Fruit fly (Drosophila melanogaster) whole organism, embryonic: ENCODE measurements around the gene CG14341.
A peak's percentile ranks its signal among the peaks of the same experiment; 100 is the strongest.

Source experiments
- ATbp ChIP-seq: fragments of 200-800 bp; sonication (Bioruptor generic); optimal IDR thresholded peaks from 2 replicates; lab custom pipeline; 2017; ENCODE audit warnings: missing biosample characterization, mild to moderate bottlenecking, missing genetic modification characterization, missing genetic modification reagents
- Asciz ChIP-seq: fragments of 200-800 bp; sonication (Bioruptor generic); optimal IDR thresholded peaks from 2 replicates; lab custom pipeline; 2017; ENCODE audit warnings: missing biosample characterization, mild to moderate bottlenecking, missing genetic modification characterization, missing genetic modification reagents
- Atf-2 ChIP-seq: fragments of 200-800 bp; sonication (Bioruptor generic); optimal IDR thresholded peaks from 2 replicates; lab custom pipeline; 2016; ENCODE audit warnings: missing biosample characterization, missing genetic modification characterization
- Blimp-1 ChIP-seq: fragments of 200-800 bp; sonication (Bioruptor generic); optimal IDR thresholded peaks from 3 replicates; lab custom pipeline; 2018; ENCODE audit warnings: missing biosample characterization, missing genetic modification characterization, mild to moderate bottlenecking, moderate library complexity, missing genetic modification reagents
- C15 ChIP-seq: fragments of 200-800 bp; sonication (Bioruptor generic); IDR thresholded peaks from 3 replicates; pipeline ENCODE4 v1.3.6; 2022; ENCODE audit warnings: missing biosample characterization, missing genetic modification characterization
- CG10147 ChIP-seq: fragments of 200-800 bp; sonication (Bioruptor generic); optimal IDR thresholded peaks from 2 replicates; lab custom pipeline; 2019; ENCODE audit warnings: missing biosample characterization, mild to moderate bottlenecking, missing genetic modification characterization, moderate library complexity
- CG11504 ChIP-seq: fragments of 200-800 bp; sonication (Bioruptor generic); optimal IDR thresholded peaks from 3 replicates; lab custom pipeline; 2019; ENCODE audit warnings: missing biosample characterization, mild to moderate bottlenecking, missing genetic modification characterization, moderate library complexity
- CG12071 ChIP-seq: fragments of 200-800 bp; sonication (Bioruptor generic); optimal IDR thresholded peaks from 3 replicates; lab custom pipeline; 2018; ENCODE audit warnings: missing biosample characterization, mild to moderate bottlenecking, missing genetic modification characterization
- CG12391 ChIP-seq: fragments of 200-800 bp; sonication (Bioruptor generic); optimal IDR thresholded peaks from 3 replicates; lab custom pipeline; 2018; ENCODE audit warnings: missing biosample characterization, mild to moderate bottlenecking, missing genetic modification characterization, moderate library complexity
- CG13424 ChIP-seq: fragments of 200-800 bp; sonication (Bioruptor generic); optimal IDR thresholded peaks from 2 replicates; lab custom pipeline; 2019; ENCODE audit warnings: missing biosample characterization, mild to moderate bottlenecking, missing genetic modification characterization, moderate library complexity
- CG1603 ChIP-seq: fragments of 200-800 bp; sonication (Bioruptor generic); optimal IDR thresholded peaks from 2 replicates; lab custom pipeline; 2019; ENCODE audit warnings: missing biosample characterization, mild to moderate bottlenecking, missing genetic modification characterization, moderate library complexity
- CG17359 ChIP-seq: fragments of 200-800 bp; sonication (Bioruptor generic); optimal IDR thresholded peaks from 3 replicates; lab custom pipeline; 2018; ENCODE audit warnings: missing biosample characterization, mild to moderate bottlenecking, missing genetic modification characterization, moderate library complexity
- CG18599 ChIP-seq: fragments of 200-800 bp; sonication (Bioruptor generic); optimal IDR thresholded peaks from 3 replicates; lab custom pipeline; 2017; ENCODE audit warnings: missing biosample characterization, missing genetic modification characterization, mild to moderate bottlenecking, moderate library complexity, missing genetic modification reagents
- CG2120 ChIP-seq: fragments of 200-800 bp; sonication (Bioruptor generic); optimal IDR thresholded peaks from 3 replicates; lab custom pipeline; 2016; ENCODE audit warnings: missing biosample characterization, missing genetic modification characterization
- CG2712 ChIP-seq: fragments of 200-800 bp; optimal IDR thresholded peaks from 3 replicates; lab custom pipeline; 2019; ENCODE audit warnings: missing biosample characterization, mild to moderate bottlenecking, missing genetic modification characterization, moderate library complexity
- CG30020 ChIP-seq: fragments of 200-800 bp; optimal IDR thresholded peaks from 2 replicates; lab custom pipeline; 2019; ENCODE audit warnings: missing biosample characterization, mild to moderate bottlenecking, missing genetic modification characterization, moderate library complexity
- CG30403 ChIP-seq: fragments of 200-800 bp; sonication (Bioruptor generic); optimal IDR thresholded peaks from 3 replicates; lab custom pipeline; 2016; ENCODE audit warnings: missing biosample characterization, missing genetic modification characterization
- CG31441 ChIP-seq: fragments of 200-800 bp; sonication (Bioruptor generic); IDR thresholded peaks from 2 replicates; pipeline ENCODE4 v1.3.6; 2022; ENCODE audit warnings: missing biosample characterization, missing genetic modification characterization
- CG3726 ChIP-seq: fragments of 200-800 bp; sonication (Bioruptor generic); IDR thresholded peaks from 3 replicates; pipeline ENCODE4, ENCODE4 v1.3.6; 2022; ENCODE audit warnings: missing biosample characterization, missing genetic modification characterization
- CG6689 ChIP-seq: fragments of 200-800 bp; sonication (Bioruptor generic); IDR thresholded peaks from 2 replicates; pipeline ENCODE4 v1.3.6; 2022; ENCODE audit warnings: missing biosample characterization, missing genetic modification characterization
- CG8388 ChIP-seq: fragments of 200-800 bp; sonication (Bioruptor generic); optimal IDR thresholded peaks from 2 replicates; lab custom pipeline; 2019; ENCODE audit warnings: missing biosample characterization, mild to moderate bottlenecking, missing genetic modification characterization, moderate library complexity
- CHES-1-like ChIP-seq: fragments of 200-800 bp; sonication (Bioruptor generic); optimal IDR thresholded peaks from 2 replicates; lab custom pipeline; 2016; ENCODE audit warnings: missing biosample characterization, missing genetic modification characterization
- Ets65A ChIP-seq: fragments of 200-800 bp; sonication (Bioruptor generic); peaks from one replicate; lab custom pipeline; 2016; ENCODE audit warnings: missing biosample characterization, missing genetic modification characterization
- H2.0 ChIP-seq: fragments of 200-800 bp; sonication (Bioruptor generic); IDR thresholded peaks from 2 replicates; pipeline ENCODE4 v1.3.6; 2022; ENCODE audit warnings: missing biosample characterization, missing genetic modification characterization
- Hr3 ChIP-seq: fragments of 200-800 bp; sonication (Bioruptor generic); optimal IDR thresholded peaks from 3 replicates; lab custom pipeline; 2016; ENCODE audit warnings: missing biosample characterization, missing genetic modification characterization
- Med ChIP-seq: fragments of 200-800 bp; sonication (Bioruptor generic); peaks from one replicate; lab custom pipeline; 2016; ENCODE audit warnings: missing biosample characterization, missing genetic modification characterization, mild to moderate bottlenecking, inconsistent platforms, moderate library complexity
- Mes4 ChIP-seq: fragments of 200-800 bp; sonication (Bioruptor generic); optimal IDR thresholded peaks from 2 replicates; lab custom pipeline; 2016; ENCODE audit warnings: missing biosample characterization, missing genetic modification characterization
- Ravus ChIP-seq: fragments of 200-800 bp; sonication (Bioruptor generic); IDR thresholded peaks from 2 replicates; pipeline ENCODE4 v1.3.6; 2022; ENCODE audit warnings: missing biosample characterization, missing genetic modification characterization
- Rfx ChIP-seq: fragments of 200-800 bp; sonication (Bioruptor generic); IDR thresholded peaks from 2 replicates; pipeline ENCODE4 v1.3.6; 2022; ENCODE audit warnings: missing biosample characterization, missing genetic modification characterization
- ara ChIP-seq: fragments of 200-800 bp; sonication (Bioruptor generic); IDR thresholded peaks from 2 replicates; pipeline ENCODE4 v1.3.6; 2022; ENCODE audit warnings: missing biosample characterization, missing genetic modification characterization
- bsh ChIP-seq, 2 experiments: fragments of 200-800 bp; sonication (Bioruptor generic); optimal IDR thresholded peaks; 2 replicates each; lab custom pipeline; 2017 to 2018; ENCODE audit warnings: mild to moderate bottlenecking in 2 of 2, missing biosample characterization in 2 of 2, missing genetic modification characterization in 2 of 2, moderate library complexity in 1 of 2
- ci ChIP-seq: fragments of 200-800 bp; sonication (Bioruptor generic); IDR thresholded peaks from 3 replicates; pipeline ENCODE4 v1.3.6; 2022; ENCODE audit warnings: missing biosample characterization, missing genetic modification characterization
- croc ChIP-seq: fragments of 200-800 bp; sonication (Bioruptor generic); conservative IDR thresholded peaks from 3 replicates; pipeline ENCODE4 v1.3.6; 2022; ENCODE audit warnings: missing biosample characterization, missing genetic modification characterization
- crol ChIP-seq: fragments of 200-800 bp; sonication (Bioruptor generic); IDR thresholded peaks from 2 replicates; pipeline ENCODE4 v1.3.6; 2022; ENCODE audit warnings: missing biosample characterization, missing genetic modification characterization
- fd102C ChIP-seq: fragments of 200-800 bp; sonication (Bioruptor generic); optimal IDR thresholded peaks from 2 replicates; lab custom pipeline; 2018; ENCODE audit warnings: missing biosample characterization, mild to moderate bottlenecking, missing genetic modification characterization, moderate library complexity
- gem ChIP-seq: fragments of 200-800 bp; sonication (Bioruptor generic); optimal IDR thresholded peaks from 2 replicates; lab custom pipeline; 2019; ENCODE audit warnings: missing biosample characterization, mild to moderate bottlenecking, missing genetic modification characterization, moderate library complexity
- grau ChIP-seq: fragments of 200-800 bp; optimal IDR thresholded peaks from 3 replicates; lab custom pipeline; 2019; ENCODE audit warnings: missing biosample characterization, mild to moderate bottlenecking, missing genetic modification characterization, moderate library complexity
- ind ChIP-seq: fragments of 200-800 bp; sonication (Bioruptor generic); optimal IDR thresholded peaks from 3 replicates; lab custom pipeline; 2016; ENCODE audit warnings: missing biosample characterization, missing genetic modification characterization
- ken ChIP-seq: fragments of 200-800 bp; sonication (Bioruptor generic); IDR thresholded peaks from 3 replicates; pipeline ENCODE4 v1.3.6; 2022; ENCODE audit warnings: missing biosample characterization, missing genetic modification characterization
- lab ChIP-seq: fragments of 200-800 bp; sonication (Bioruptor generic); optimal IDR thresholded peaks from 3 replicates; lab custom pipeline; 2017; ENCODE audit warnings: missing biosample characterization, missing genetic modification characterization, mild to moderate bottlenecking, moderate library complexity, missing genetic modification reagents
- lola ChIP-seq, 3 experiments: fragments of >200 bp in 2 of 3; fragments of 200-800 bp in 1 of 3; sonication (Bioruptor generic) in 1 of 3; optimal IDR thresholded peaks; 2 replicates each; lab custom pipeline; 2017 to 2019; ENCODE audit warnings: missing biosample characterization in 3 of 3, missing genetic modification characterization in 3 of 3, mild to moderate bottlenecking in 1 of 3, moderate library complexity in 1 of 3
- pb ChIP-seq: fragments of 200-800 bp; sonication (Bioruptor generic); optimal IDR thresholded peaks from 3 replicates; lab custom pipeline; 2016; ENCODE audit warnings: missing biosample characterization, missing genetic modification characterization
- peb ChIP-seq: fragments of 200-800 bp; sonication (Bioruptor generic); IDR thresholded peaks from 2 replicates; pipeline ENCODE4 v1.3.6; 2022; ENCODE audit warnings: missing biosample characterization, missing genetic modification characterization
- phol ChIP-seq: fragments of 200-800 bp; sonication (Bioruptor generic); optimal IDR thresholded peaks from 3 replicates; lab custom pipeline; 2018; ENCODE audit warnings: missing biosample characterization, mild to moderate bottlenecking, missing genetic modification characterization, moderate library complexity
- prd ChIP-seq, 3 experiments: fragments of >200 bp in 2 of 3; fragments of 200-800 bp in 1 of 3; sonication (Bioruptor generic) in 1 of 3; optimal IDR thresholded peaks in 2 of 3; IDR thresholded peaks in 1 of 3; 2 replicates in 2 of 3; 3 replicates in 1 of 3; pipeline versions ENCODE4 v1.3.6 to Lab custom; 2017 to 2022; ENCODE audit warnings: missing biosample characterization in 1 of 3, missing genetic modification characterization in 1 of 3
- pzg ChIP-seq: fragments of 200-800 bp; sonication (Bioruptor generic); optimal IDR thresholded peaks from 3 replicates; lab custom pipeline; 2018; ENCODE audit warnings: missing biosample characterization, mild to moderate bottlenecking, missing genetic modification characterization, moderate library complexity
- salm ChIP-seq: fragments of 200-800 bp; sonication (Bioruptor generic); optimal IDR thresholded peaks from 2 replicates; lab custom pipeline; 2018; ENCODE audit warnings: missing biosample characterization, mild to moderate bottlenecking, missing genetic modification characterization
- shn ChIP-seq: fragments of 200-800 bp; sonication (Bioruptor generic); optimal IDR thresholded peaks from 3 replicates; lab custom pipeline; 2016; ENCODE audit warnings: missing biosample characterization, missing genetic modification characterization
- trh ChIP-seq: fragments of 200-800 bp; sonication (Bioruptor generic); optimal IDR thresholded peaks from 2 replicates; lab custom pipeline; 2016; ENCODE audit warnings: missing biosample characterization, missing genetic modification characterization

Gene CG14341

dm6 chr2L:1213587-1213986, 47.3 kb downstream of the CG14341 start (continued):
- TF ChIP-seq C15 (GFP tag; lab: Robert Waterston, UW): 0 out of 3 replicates have a peak, but pooled peaks have one; percentile 12
- no peak for TF ChIP-seq prd (optimal IDR thresholded peaks at IDR 0.05; lab: Kevin White, UChicago)
- TF ChIP-seq prd (GFP tag; IDR thresholded peaks at IDR 0.05; lab: Robert Waterston, UW): 0 out of 3 replicates have a peak, but pooled peaks have one; percentile 38
- TF ChIP-seq CG12391 (tag; lab: Kevin White, UChicago): no peak
- peak; percentile 30 for TF ChIP-seq Blimp-1
- peak; percentile 30 for TF ChIP-seq CG2712
- TF ChIP-seq Rfx (GFP tag; lab: Robert Waterston, UW): no peak
- TF ChIP-seq CG13424 (tag; lab: Kevin White, UChicago): peak; percentile 24
- TF ChIP-seq ara (GFP tag; lab: Robert Waterston, UW): peak; percentile 30; the same call in 1 of the 2 replicates
- peak; percentile 16 for TF ChIP-seq grau (tag; lab: Kevin White, UChicago)
- peak; percentile 28; the same call in 1 of the 2 replicates for TF ChIP-seq CG6689 (GFP tag; lab: Robert Waterston, UW)
- TF ChIP-seq crol: no peak
- TF ChIP-seq CHES-1-like (GFP tag; lab: Kevin White, UChicago): no peak
- TF ChIP-seq CG18599 (GFP tag; lab: Kevin White, UChicago): peak; percentile 33
- no peak for TF ChIP-seq salm
- peak; percentile 6 for TF ChIP-seq Atf-2 (GFP tag; lab: Kevin White, UChicago)
- TF ChIP-seq CG30020: no peak
- no peak for TF ChIP-seq CG3726
- TF ChIP-seq CG11504 (tag; lab: Kevin White, UChicago): peak; percentile 55
- no peak for TF ChIP-seq lola (GFP tag; optimal IDR thresholded peaks at IDR 0.05; lab: Kevin White, UChicago)
- no peak for TF ChIP-seq shn (GFP tag; lab: Kevin White, UChicago)
- TF ChIP-seq croc (GFP tag; lab: Robert Waterston, UW): no peak
- TF ChIP-seq ken (GFP tag; lab: Robert Waterston, UW): peak; percentile 30; the same call in 1 of the 3 replicates
- TF ChIP-seq CG10147: no peak
- TF ChIP-seq lab (GFP tag; lab: Kevin White, UChicago): peak; percentile 2
- TF ChIP-seq pzg (GFP tag; lab: Kevin White, UChicago): no peak
- TF ChIP-seq ci (GFP tag; lab: Robert Waterston, UW): 0 out of 3 replicates have a peak, but pooled peaks have one; percentile 45
- TF ChIP-seq Ravus (GFP tag; lab: Robert Waterston, UW): no peak
- no peak for TF ChIP-seq trh (GFP tag; lab: Kevin White, UChicago)
- no peak for TF ChIP-seq Mes4 (GFP tag; lab: Kevin White, UChicago)
- TF ChIP-seq fd102C (GFP tag; lab: Kevin White, UChicago): no peak
- peak; percentile 84 for TF ChIP-seq Ets65A (GFP tag; lab: Kevin White, UChicago)
- TF ChIP-seq CG2120 (GFP tag; lab: Kevin White, UChicago): no peak
- TF ChIP-seq Hr3 (GFP tag; lab: Kevin White, UChicago): peak; percentile 5
- peak; percentile 48 for TF ChIP-seq gem (tag; lab: Kevin White, UChicago)
- peak; percentile 7 for TF ChIP-seq CG8388
- peak; percentile 38 for TF ChIP-seq CG17359
- no peak for TF ChIP-seq CG31441 (GFP tag; lab: Robert Waterston, UW)
- TF ChIP-seq Asciz (GFP tag; lab: Kevin White, UChicago): peak; percentile 5
- peak; percentile 43 for TF ChIP-seq CG1603
- no peak for TF ChIP-seq pb (GFP tag; lab: Kevin White, UChicago)
- 0 out of 2 replicates have a peak, but pooled peaks have one; percentile 17 for TF ChIP-seq H2.0 (GFP tag; lab: Robert Waterston, UW)
- peak; percentile 8 for TF ChIP-seq CG30403 (GFP tag; lab: Kevin White, UChicago)
- TF ChIP-seq Med (GFP tag; lab: Kevin White, UChicago): peak; percentile 70
- TF ChIP-seq bsh (GFP tag; optimal IDR thresholded peaks at IDR 0.05; lab: Kevin White, UChicago): peak in 1 of 2 experiments; percentile 46
- peak; percentile 33 for TF ChIP-seq ind
- peak; percentile 44 for TF ChIP-seq ATbp (GFP tag; lab: Kevin White, UChicago)
- peak; percentile 27 for TF ChIP-seq phol (tag; lab: Kevin White, UChicago)
- TF ChIP-seq CG12071 (GFP tag; lab: Kevin White, UChicago): no peak
- TF ChIP-seq peb (GFP tag; lab: Robert Waterston, UW): no peak
